Worm (Caenorhabditis elegans) whole organism, L2 larva: ENCODE measurements around the gene srz-103.

Experiments used
- Y55F3AM.14 ChIP-seq: fragments of 200-800 bp; sonication (Bioruptor generic); optimal IDR thresholded peaks from 2 replicates; lab custom pipeline; 2018; ENCODE audit warnings: mild to moderate bottlenecking, missing genetic modification characterization, missing compliant biosample characterization
- mbf-1 ChIP-seq: sonication (generic microtip); optimal IDR thresholded peaks from 2 replicates; lab custom pipeline; 2017; ENCODE audit warnings: missing biosample characterization, missing genetic modification characterization
- nhr-21 ChIP-seq: fragments of 150-350 bp; optimal IDR thresholded peaks from 2 replicates; lab custom pipeline; 2014; ENCODE audit warnings: missing biosample characterization, missing genetic modification characterization
- nhr-23 ChIP-seq: fragments of 150-350 bp; optimal IDR thresholded peaks from 2 replicates; lab custom pipeline; 2014; ENCODE audit warnings: missing biosample characterization, missing genetic modification reagents, missing genetic modification characterization
- unc-62 ChIP-seq: fragments of 150-350 bp; optimal IDR thresholded peaks from 2 replicates; lab custom pipeline; 2014; ENCODE audit warnings: missing biosample characterization, missing genetic modification reagents, missing genetic modification characterization
- zag-1 ChIP-seq: fragments of 150-350 bp; optimal IDR thresholded peaks from 2 replicates; lab custom pipeline; 2014; ENCODE audit warnings: missing biosample characterization, missing genetic modification characterization

- TF ChIP-seq mbf-1 (tag; lab: Kevin White, UChicago) (no peak), Y55F3AM.14 (GFP tag; lab: Kevin White, UChicago) (no peak), zag-1 (tag; lab: Kevin White, UChicago) (no peak), nhr-21 (tag; lab: Kevin White, UChicago) (no peak), unc-62 (GFP tag; lab: Kevin White, UChicago) (no peak), nhr-23 (tag; lab: Kevin White, UChicago) (no peak)
These were observed 50.1 kb downstream of the srz-103 start, which contains the start of gene W06G6.2 for ce11 chrV:16628991-16629390.
